Worm (Caenorhabditis elegans) whole organism, late embryonic: ENCODE results near the gene fbxa-3.
A peak's percentile ranks its signal among the peaks of the same experiment; 100 is the strongest.
"Not testable (repeated sequence)": the region's sequence is repeated elsewhere in the genome, so short reads cannot be mapped to it uniquely, and the experiment has no call there.

Experiments used
- C38D4.7 ChIP-seq: fragments of 200-800 bp; sonication (Bioruptor generic); optimal IDR thresholded peaks from 2 replicates; lab custom pipeline; 2018; ENCODE audit warnings: mild to moderate bottlenecking, missing genetic modification characterization, moderate library complexity, missing compliant biosample characterization
- K09A11.1 ChIP-seq: sonication (generic microtip); optimal IDR thresholded peaks from 2 replicates; lab custom pipeline; 2017; ENCODE audit warnings: antibody characterized with exemption, mild to moderate bottlenecking, missing genetic modification characterization, missing compliant biosample characterization; ENCODE audit not compliant: insufficient read depth
- ceh-14 ChIP-seq: sonication (generic microtip); optimal IDR thresholded peaks from 2 replicates; lab custom pipeline; 2016; ENCODE audit warnings: missing genotype, missing genetic modification characterization, missing compliant biosample characterization
- ceh-18 ChIP-seq: sonication (generic microtip); optimal IDR thresholded peaks from 2 replicates; lab custom pipeline; 2016; ENCODE audit warnings: missing genetic modification characterization, missing compliant biosample characterization
- ceh-19 ChIP-seq: fragments of 200-800 bp; sonication (Bioruptor generic); optimal IDR thresholded peaks from 2 replicates; lab custom pipeline; 2018; ENCODE audit warnings: mild to moderate bottlenecking, missing genetic modification characterization, missing compliant biosample characterization
- ceh-22 ChIP-seq: sonication (generic microtip); optimal IDR thresholded peaks from 2 replicates; lab custom pipeline; 2017; ENCODE audit warnings: missing biosample characterization, missing genetic modification characterization
- ceh-24 ChIP-seq: sonication (generic microtip); optimal IDR thresholded peaks from 2 replicates; lab custom pipeline; 2016; ENCODE audit warnings: mild to moderate bottlenecking, missing genetic modification characterization, missing compliant biosample characterization
- ceh-45 ChIP-seq: fragments of 200-800 bp; sonication (Bioruptor generic); IDR thresholded peaks from 2 replicates; pipeline ENCODE4 v1.3.6; 2022; ENCODE audit warnings: missing genetic modification reagents, missing genetic modification characterization, missing compliant biosample characterization
- ceh-48 ChIP-seq: sonication (generic microtip); optimal IDR thresholded peaks from 2 replicates; lab custom pipeline; 2016; ENCODE audit warnings: missing genetic modification characterization, inconsistent platforms, missing compliant biosample characterization
- ceh-6 ChIP-seq: fragments of 200-800 bp; sonication (Bioruptor generic); optimal IDR thresholded peaks from 2 replicates; lab custom pipeline; 2018; ENCODE audit warnings: mild to moderate bottlenecking, missing genetic modification characterization, missing compliant biosample characterization
- dmd-4 ChIP-seq: sonication (generic microtip); optimal IDR thresholded peaks from 2 replicates; lab custom pipeline; 2016; ENCODE audit warnings: borderline replicate concordance, missing genetic modification characterization, missing compliant biosample characterization
- dve-1 ChIP-seq: sonication (generic microtip); optimal IDR thresholded peaks from 2 replicates; lab custom pipeline; 2017; ENCODE audit warnings: antibody characterized with exemption, mild to moderate bottlenecking, missing genetic modification characterization, missing compliant biosample characterization
- elt-2 ChIP-seq: sonication (generic microtip); optimal IDR thresholded peaks from 2 replicates; lab custom pipeline; 2016; ENCODE audit warnings: missing genetic modification reagents, missing genetic modification characterization, missing compliant biosample characterization
- elt-4 ChIP-seq: sonication (generic microtip); optimal IDR thresholded peaks from 2 replicates; lab custom pipeline; 2016; ENCODE audit warnings: missing genetic modification characterization, missing compliant biosample characterization
- fax-1 ChIP-seq: sonication (generic microtip); optimal IDR thresholded peaks from 2 replicates; lab custom pipeline; 2016; ENCODE audit warnings: missing genotype, missing genetic modification characterization, missing compliant biosample characterization
- fkh-10 ChIP-seq: fragments of 150-350 bp; optimal IDR thresholded peaks from 2 replicates; lab custom pipeline; 2014; ENCODE audit warnings: missing biosample characterization, missing genetic modification reagents, missing genetic modification characterization
- fkh-6 ChIP-seq: sonication (generic microtip); optimal IDR thresholded peaks from 2 replicates; lab custom pipeline; 2016; ENCODE audit warnings: missing genetic modification characterization, missing compliant biosample characterization
- gmeb-2 ChIP-seq: sonication (generic microtip); optimal IDR thresholded peaks from 2 replicates; lab custom pipeline; 2016; ENCODE audit warnings: missing genetic modification characterization, inconsistent platforms, missing compliant biosample characterization
- hlh-6 ChIP-seq: sonication (generic microtip); optimal IDR thresholded peaks from 2 replicates; lab custom pipeline; 2016; ENCODE audit warnings: missing genotype, missing genetic modification characterization, missing compliant biosample characterization
- hlh-8 ChIP-seq: sonication (generic microtip); optimal IDR thresholded peaks from 2 replicates; lab custom pipeline; 2016; ENCODE audit warnings: missing genotype, missing genetic modification characterization, missing compliant biosample characterization
- nhr-11 ChIP-seq: fragments of 150-350 bp; optimal IDR thresholded peaks from 2 replicates; lab custom pipeline; 2014; ENCODE audit warnings: missing biosample characterization, missing genetic modification characterization
- nhr-232 ChIP-seq: sonication (generic microtip); optimal IDR thresholded peaks from 2 replicates; lab custom pipeline; 2016; ENCODE audit warnings: missing genetic modification characterization, missing compliant biosample characterization
- pha-2 ChIP-seq: sonication (generic microtip); optimal IDR thresholded peaks from 2 replicates; lab custom pipeline; 2017; ENCODE audit warnings: mild to moderate bottlenecking, missing genetic modification characterization, missing compliant biosample characterization
- pha-4 ChIP-seq: fragments of 150-350 bp; optimal IDR thresholded peaks from 2 replicates; lab custom pipeline; 2018; ENCODE audit warnings: missing biosample characterization, missing genetic modification reagents, missing genetic modification characterization
- sdc-2 ChIP-seq: sonication (generic microtip); optimal IDR thresholded peaks from 2 replicates; lab custom pipeline; 2016; ENCODE audit warnings: missing genotype, missing genetic modification characterization, missing compliant biosample characterization
- sox-2 ChIP-seq: fragments of 200-800 bp; sonication (Bioruptor generic); IDR thresholded peaks from 2 replicates; pipeline ENCODE4 v1.3.6; 2022; ENCODE audit warnings: missing genetic modification reagents, missing genetic modification characterization, missing compliant biosample characterization
- unc-3 ChIP-seq, 2 experiments: fragments of 200-800 bp in 1 of 2; sonication (Bioruptor generic) in 1 of 2; sonication (generic microtip) in 1 of 2; conservative IDR thresholded peaks in 1 of 2; optimal IDR thresholded peaks in 1 of 2; 2 replicates each; pipeline versions ENCODE4 v1.3.6 to Lab custom; 2016 to 2022; ENCODE audit warnings: missing compliant biosample characterization in 2 of 2, missing genetic modification characterization in 2 of 2, missing genetic modification reagents in 1 of 2
- unc-42 ChIP-seq: sonication (generic microtip); optimal IDR thresholded peaks from 2 replicates; lab custom pipeline; 2016; ENCODE audit warnings: missing genotype, missing genetic modification characterization, missing compliant biosample characterization
- unc-55 ChIP-seq: sonication (generic microtip); optimal IDR thresholded peaks from 2 replicates; lab custom pipeline; 2017; ENCODE audit warnings: missing biosample characterization, missing genetic modification reagents, missing genetic modification characterization
- unc-86 ChIP-seq: sonication (generic microtip); optimal IDR thresholded peaks from 2 replicates; lab custom pipeline; 2016; ENCODE audit warnings: missing genetic modification characterization, missing compliant biosample characterization
- zip-5 ChIP-seq: sonication (generic microtip); optimal IDR thresholded peaks from 2 replicates; lab custom pipeline; 2016; ENCODE audit warnings: missing genetic modification characterization, missing compliant biosample characterization
- ztf-16 ChIP-seq: sonication (generic microtip); optimal IDR thresholded peaks from 2 replicates; lab custom pipeline; 2017; ENCODE audit warnings: missing genetic modification characterization, missing compliant biosample characterization

The fbxa-3 gene

ce11 chrII:1820774-1821173, at the start of gene fbxa-3:
fbxa-3 (minus strand) TSS chrII:1820874.
- TF ChIP-seq hlh-6 (tag; lab: Kevin White, UChicago) = no peak
- TF ChIP-seq fkh-6 = no peak
- no peak for TF ChIP-seq unc-3 (GFP tag; conservative IDR thresholded peaks at IDR 0.05; lab: Robert Waterston, UW)
- TF ChIP-seq unc-3 (tag; optimal IDR thresholded peaks at IDR 0.05; lab: Kevin White, UChicago) = no peak
- no peak for TF ChIP-seq K09A11.1
- no peak for TF ChIP-seq ceh-6 (GFP tag; lab: Kevin White, UChicago)
- no peak for TF ChIP-seq ceh-18 (tag; lab: Kevin White, UChicago)
- no peak for TF ChIP-seq sdc-2 (tag; lab: Kevin White, UChicago)
- TF ChIP-seq ceh-19 (GFP tag; lab: Kevin White, UChicago) = no peak
- TF ChIP-seq pha-2 (tag; lab: Kevin White, UChicago) = no peak
- no peak for TF ChIP-seq fkh-10 (GFP tag; lab: Kevin White, UChicago)
- TF ChIP-seq ceh-48 (tag; lab: Kevin White, UChicago) = no peak
- no peak for TF ChIP-seq unc-55
- no peak for TF ChIP-seq sox-2 (GFP tag; lab: Robert Waterston, UW)
- TF ChIP-seq gmeb-2 (tag; lab: Kevin White, UChicago) = no peak

ce11 chrII:1869120-1869519, 48.4 kb upstream of the fbxa-3 start, which contains the start of gene math-14:
math-14 (plus strand) TSS chrII:1869420.
- TF ChIP-seq C38D4.7 = no peak
- no peak for TF ChIP-seq ceh-14 (tag; lab: Kevin White, UChicago)
- no peak for TF ChIP-seq unc-86 (tag; lab: Kevin White, UChicago)
- no peak for TF ChIP-seq ceh-48 (tag; lab: Kevin White, UChicago)
- TF ChIP-seq unc-42 (tag; lab: Kevin White, UChicago) = no peak
- TF ChIP-seq zip-5 (tag; lab: Kevin White, UChicago) = no peak
- TF ChIP-seq, all 69 proteins: peak for 0

- TF ChIP-seq nhr-232 (tag; lab: Kevin White, UChicago) (no peak), elt-2 (tag; lab: Kevin White, UChicago) (peak; percentile 27)
- TF ChIP-seq, all 69 proteins: peak for 1
These were observed 45.2 kb upstream of the fbxa-3 start, which contains the start of gene math-15 for ce11 chrII:1865683-1866431. math-15 (plus strand) TSS chrII:1866381.

ce11 chrII:1864278-1864677, 43.6 kb upstream of the fbxa-3 start, which contains the start of gene C16C4.17:
C16C4.17 (plus strand) TSS chrII:1864578.
- TF ChIP-seq elt-2 (tag; lab: Kevin White, UChicago) (no peak), ceh-22 (tag; lab: Kevin White, UChicago) (no peak), unc-3 (GFP tag; conservative IDR thresholded peaks at IDR 0.05; lab: Robert Waterston, UW) (no peak), unc-3 (tag; optimal IDR thresholded peaks at IDR 0.05; lab: Kevin White, UChicago) (no peak), nhr-11 (tag; lab: Kevin White, UChicago) (no peak), ztf-16 (no peak), ceh-45 (GFP tag; lab: Robert Waterston, UW) (no peak), dmd-4 (tag; lab: Kevin White, UChicago) (no peak), unc-55 (no peak), K09A11.1 (no peak), pha-4 (tag; lab: Kevin White, UChicago) (no peak), ceh-6 (GFP tag; lab: Kevin White, UChicago) (no peak), dve-1 (tag; lab: Kevin White, UChicago) (no peak), hlh-8 (tag; lab: Kevin White, UChicago) (no peak), elt-4 (tag; lab: Kevin White, UChicago) (no peak), unc-86 (tag; lab: Kevin White, UChicago) (no peak)

- TF ChIP-seq gmeb-2 (tag; lab: Kevin White, UChicago); fax-1; ceh-24: not testable (repeated sequence)
These were observed 41.7 kb upstream of the fbxa-3 start, which contains the start of gene fbxb-98 for ce11 chrII:1862334-1862733. fbxb-98 (plus strand) TSS chrII:1862634.
